Worm (Caenorhabditis elegans): Measurements from ENCODE around the gene oig-3.

DNA sequence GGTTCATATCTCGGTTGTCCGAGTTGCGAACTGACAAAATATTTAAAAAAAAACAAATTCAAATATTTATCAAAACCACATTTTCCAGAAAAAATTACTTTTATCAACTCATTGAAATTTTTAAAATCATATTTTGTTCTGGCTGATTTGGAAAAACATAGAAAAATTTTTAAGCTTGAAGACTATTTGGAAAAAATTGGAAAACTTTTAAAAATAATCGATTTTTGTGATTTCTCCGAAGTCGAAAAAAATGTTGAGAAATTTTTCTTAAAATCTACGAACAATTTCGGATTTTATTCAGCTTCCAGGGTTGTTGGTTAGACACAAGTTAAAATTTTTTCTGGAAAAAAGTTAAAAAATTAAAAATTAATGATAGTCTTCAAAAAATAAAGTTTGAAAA lies 7.4 kb downstream of the oig-3 start, which contains the start of gene Y50E8A.5:
- TF ChIP-seq ztf-11 (tag; optimal IDR thresholded peaks at IDR 0.05): no peak
- TF ChIP-seq crh-2 (tag; optimal IDR thresholded peaks at IDR 0.05): no peak
